Fruit fly (Drosophila melanogaster): ENCODE results near the gene CG34132.

The CG34132 gene

DNA sequence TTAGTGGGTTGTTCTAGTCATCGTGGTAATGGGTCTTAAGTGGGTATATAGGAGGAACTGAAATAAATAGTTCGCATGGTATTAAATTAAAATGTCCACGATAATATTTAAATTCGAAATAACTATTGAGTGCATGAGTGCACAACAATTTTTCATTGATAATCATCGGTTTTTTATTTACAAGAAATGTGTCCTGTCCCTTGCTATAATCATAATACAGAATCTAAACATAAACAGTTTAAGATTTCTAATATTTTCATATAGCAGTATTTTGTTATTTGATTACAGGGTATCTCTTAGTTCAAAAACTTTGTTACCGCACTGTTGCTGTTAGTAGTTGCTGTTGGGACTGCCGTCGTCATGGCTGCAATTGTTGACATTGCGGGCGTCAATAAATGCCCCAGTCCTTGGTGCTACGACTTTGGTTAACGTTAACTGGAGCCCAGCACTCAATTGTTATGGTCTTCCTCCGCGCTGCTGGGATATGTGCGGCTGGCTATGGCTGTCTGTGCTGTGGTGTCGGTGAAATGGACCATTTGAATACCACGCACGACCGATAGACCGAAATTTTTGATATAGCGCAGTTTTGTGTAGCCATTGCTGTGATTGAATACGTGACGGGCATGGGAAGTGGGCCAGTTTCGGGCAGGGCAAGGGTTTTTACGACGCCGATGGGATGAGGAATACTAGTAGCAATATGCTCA is 13.3 kb upstream of the CG34132 start:
- TF ChIP-seq jumu (GFP tag; optimal IDR thresholded peaks at IDR 0.05) = no peak
- peak; percentile 63 for TF ChIP-seq scrt (GFP tag; optimal IDR thresholded peaks at IDR 0.05)
- 0 out of 2 replicates have a peak, but pooled peaks have one; percentile 33 for TF ChIP-seq danr (GFP tag; IDR thresholded peaks at IDR 0.05)
- TF ChIP-seq CG5180 (GFP tag; optimal IDR thresholded peaks at IDR 0.05) = peak; percentile 10
- TF ChIP-seq Blimp-1 (GFP tag; optimal IDR thresholded peaks at IDR 0.05) = peak; percentile 18
- TF ChIP-seq tna (GFP tag; IDR thresholded peaks at IDR 0.05; ENCODE audit: partially characterized antibody) = no peak
- no peak for TF ChIP-seq HLH3B (GFP tag; IDR thresholded peaks at IDR 0.05)
- peak; percentile 71 for TF ChIP-seq CG13424 (tag; optimal IDR thresholded peaks at IDR 0.05)
- TF ChIP-seq CG17612 (GFP tag; IDR thresholded peaks at IDR 0.05) = no peak
- TF ChIP-seq H15 (GFP tag; IDR thresholded peaks at IDR 0.05) = no peak
- no peak for TF ChIP-seq CG17802 (tag; optimal IDR thresholded peaks at IDR 0.05)
- no peak for TF ChIP-seq pita (GFP tag; optimal IDR thresholded peaks at IDR 0.05)
- TF ChIP-seq CG1602 (GFP tag; optimal IDR thresholded peaks at IDR 0.05) = no peak
- peak; percentile 17 for TF ChIP-seq Fer2 (tag; optimal IDR thresholded peaks at IDR 0.05)
- peak; percentile 18 for TF ChIP-seq CG9817 (tag; optimal IDR thresholded peaks at IDR 0.05)
- no peak for TF ChIP-seq salm (tag; optimal IDR thresholded peaks at IDR 0.05)
- no peak for TF ChIP-seq CG10565 (GFP tag; optimal IDR thresholded peaks at IDR 0.05)
- no peak for TF ChIP-seq Oaz (GFP tag; IDR thresholded peaks at IDR 0.05)
- peak; percentile 30; the same call in 1 of the 2 replicates for TF ChIP-seq CG9215 (GFP tag; IDR thresholded peaks at IDR 0.05)
- TF ChIP-seq maf-S (GFP tag; optimal IDR thresholded peaks at IDR 0.05) = no peak
- peak; percentile 20 for TF ChIP-seq ind (GFP tag; optimal IDR thresholded peaks at IDR 0.05)
- 0 out of 3 replicates have a peak, but pooled peaks have one; percentile 38 for TF ChIP-seq CG7357 (GFP tag; IDR thresholded peaks at IDR 0.05)
- TF ChIP-seq CG15479 (GFP tag; optimal IDR thresholded peaks at IDR 0.05) = no peak
- no peak for TF ChIP-seq CG8944 (GFP tag; optimal IDR thresholded peaks at IDR 0.05)
- no peak for TF ChIP-seq CG8089 (GFP tag; optimal IDR thresholded peaks at IDR 0.05)
- TF ChIP-seq CG15696 (tag; optimal IDR thresholded peaks at IDR 0.05) = no peak
- TF ChIP-seq Bteb2 (GFP tag; optimal IDR thresholded peaks at IDR 0.05) = no peak
- TF ChIP-seq HmgZ (tag; optimal IDR thresholded peaks at IDR 0.05) = peak; percentile 17
- TF ChIP-seq Drgx (GFP tag; IDR thresholded peaks at IDR 0.05) = no peak
- TF ChIP-seq bigmax (GFP tag; optimal IDR thresholded peaks at IDR 0.05) = no peak
- no peak for TF ChIP-seq HLHmδ (GFP tag; optimal IDR thresholded peaks at IDR 0.05)
- peak; percentile 24; the same call in 1 of the 2 replicates for TF ChIP-seq sisA (GFP tag; IDR thresholded peaks at IDR 0.05)
- TF ChIP-seq CG14441 (GFP tag; IDR thresholded peaks at IDR 0.05) = 0 out of 2 replicates have a peak, but pooled peaks have one; percentile 10
- no peak for TF ChIP-seq CG9876 (GFP tag; optimal IDR thresholded peaks at IDR 0.05)
- no peak for TF ChIP-seq CG14860 (GFP tag; IDR thresholded peaks at IDR 0.05; ENCODE audit: partially characterized antibody)
- no peak for TF ChIP-seq lov (optimal IDR thresholded peaks at IDR 0.05)
- TF ChIP-seq lov (GFP tag; IDR thresholded peaks at IDR 0.05) = no peak
- TF ChIP-seq CG12104 (GFP tag; optimal IDR thresholded peaks at IDR 0.05) = no peak
- no peak for TF ChIP-seq HmgD (GFP tag; optimal IDR thresholded peaks at IDR 0.05)
- no peak for TF ChIP-seq psq (GFP tag; optimal IDR thresholded peaks at IDR 0.05)
- peak; percentile 65 for TF ChIP-seq CG8924 (tag; optimal IDR thresholded peaks at IDR 0.05)
- TF ChIP-seq p53 (GFP tag; optimal IDR thresholded peaks at IDR 0.05) = no peak
- TF ChIP-seq sens-2 (GFP tag; IDR thresholded peaks at IDR 0.05) = no peak
- no peak for TF ChIP-seq CG3726 (GFP tag; IDR thresholded peaks at IDR 0.05)
- no peak for TF ChIP-seq Mrtf (GFP tag; IDR thresholded peaks at IDR 0.05)
- TF ChIP-seq CG10366 (GFP tag; IDR thresholded peaks at IDR 0.05) = no peak
- TF ChIP-seq bbx (GFP tag; IDR thresholded peaks at IDR 0.05; ENCODE audit: partially characterized antibody) = no peak; the same call in 1 of the 2 replicates
- TF ChIP-seq CG12299 (tag; optimal IDR thresholded peaks at IDR 0.05) = no peak
- TF ChIP-seq abd-A (tag; optimal IDR thresholded peaks at IDR 0.05) = peak; percentile 96
- TF ChIP-seq CG16863 (GFP tag; optimal IDR thresholded peaks at IDR 0.05) = no peak

Measured in whole organism, embryonic.